Fruit fly (Drosophila melanogaster): ENCODE data around the gene CG13760.

CG13760 gene

DNA sequence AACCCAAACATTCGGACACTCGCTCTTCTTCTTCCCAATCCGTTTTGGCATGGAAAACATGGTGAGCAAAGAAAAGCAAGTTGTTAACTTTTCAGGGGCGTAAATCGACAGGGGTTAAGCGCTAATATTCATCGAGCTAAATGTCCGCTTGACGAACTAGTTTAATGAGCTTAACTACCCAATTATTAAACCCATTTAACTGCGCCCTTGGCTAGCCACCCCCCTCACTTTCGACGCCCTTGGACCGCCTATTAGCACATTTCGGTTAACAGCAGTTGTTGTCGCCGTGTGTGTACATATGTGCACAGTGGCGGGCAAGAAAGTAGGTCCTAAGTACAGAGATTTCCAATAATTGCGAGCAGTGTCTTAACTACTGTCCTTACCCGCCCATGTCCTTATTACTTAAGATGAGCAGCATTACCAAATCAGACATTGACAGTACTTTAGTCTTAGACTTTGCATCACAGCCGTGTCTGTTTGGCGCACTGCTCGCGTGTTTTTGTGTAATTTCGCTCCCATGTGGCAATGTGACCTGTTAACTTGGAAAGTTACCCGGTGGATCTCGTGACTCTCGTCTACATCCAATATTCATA, 4.0 kb upstream of the CG13760 start (continued):
- TF ChIP-seq hkb (optimal IDR thresholded peaks at IDR 0.05) (no peak), hkb (GFP tag; IDR thresholded peaks at IDR 0.05) (peak; percentile 91), CG4820 (GFP tag; optimal IDR thresholded peaks at IDR 0.05) (peak; percentile 75), Stat92E (GFP tag; optimal IDR thresholded peaks at IDR 0.05) (no peak), CG10267 (tag; optimal IDR thresholded peaks at IDR 0.05) (peak; percentile 67), CG6654 (GFP tag; optimal IDR thresholded peaks at IDR 0.05) (peak; percentile 72), Lpt (GFP tag; optimal IDR thresholded peaks at IDR 0.05) (no peak), CG8290 (GFP tag; optimal IDR thresholded peaks at IDR 0.05) (peak; percentile 29), CG8290 (tag; optimal IDR thresholded peaks at IDR 0.05) (peak in 1 of 2 experiments; percentile 99), org-1 (GFP tag; optimal IDR thresholded peaks at IDR 0.05) (peak; percentile 94), trem (tag; optimal IDR thresholded peaks at IDR 0.05) (peak; percentile 27), CG13894 (tag; optimal IDR thresholded peaks at IDR 0.05) (peak; percentile 89), Fer3 (tag; optimal IDR thresholded peaks at IDR 0.05) (peak; percentile 93), D19B (GFP tag; optimal IDR thresholded peaks at IDR 0.05) (peak; percentile 88), gcm (GFP tag; optimal IDR thresholded peaks at IDR 0.05) (peak; percentile 66), lilli (GFP tag; optimal IDR thresholded peaks at IDR 0.05) (peak; percentile 98), CG14667 (GFP tag; IDR thresholded peaks at IDR 0.05) (peak; percentile 90), CG7556 (GFP tag; optimal IDR thresholded peaks at IDR 0.05) (peak; percentile 91), CG5953 (GFP tag; IDR thresholded peaks at IDR 0.05) (peak; percentile 72), GATAe (GFP tag; conservative IDR thresholded peaks at IDR 0.05) (peak; percentile 84), Oli (tag; optimal IDR thresholded peaks at IDR 0.05) (peak; percentile 86), CG17359 (tag; optimal IDR thresholded peaks at IDR 0.05) (peak; percentile 92), bcd (GFP tag; optimal IDR thresholded peaks at IDR 0.05) (peak; percentile 93), CG11696 (GFP tag; IDR thresholded peaks at IDR 0.05) (peak; percentile 94), chif (GFP tag; optimal IDR thresholded peaks at IDR 0.05) (peak; percentile 85 to 93), CG8388 (GFP tag; optimal IDR thresholded peaks at IDR 0.05) (peak; percentile 59), Jarid2 (GFP tag; optimal IDR thresholded peaks at IDR 0.05) (peak; percentile 63), NK7.1 (GFP tag; optimal IDR thresholded peaks at IDR 0.05) (peak; percentile 81), crol (GFP tag; IDR thresholded peaks at IDR 0.05) (no peak), Xbp1 (GFP tag; optimal IDR thresholded peaks at IDR 0.05) (peak; percentile 93), CG10543 (GFP tag; optimal IDR thresholded peaks at IDR 0.05) (peak; percentile 16), CG1602 (GFP tag; optimal IDR thresholded peaks at IDR 0.05) (peak; percentile 87), kah (GFP tag; optimal IDR thresholded peaks at IDR 0.05) (peak; percentile 50), oc (tag; optimal IDR thresholded peaks at IDR 0.05) (peak; percentile 89), sc (optimal IDR thresholded peaks at IDR 0.05) (no peak), sc (GFP tag; optimal IDR thresholded peaks at IDR 0.05) (peak; percentile 59), CG15601 (tag; optimal IDR thresholded peaks at IDR 0.05) (peak; percentile 64), CG2875 (GFP tag; optimal IDR thresholded peaks at IDR 0.05) (peak; percentile 72), CG6272 (GFP tag; IDR thresholded peaks at IDR 0.05) (peak; percentile 91), fd64A (GFP tag; optimal IDR thresholded peaks at IDR 0.05) (peak; percentile 59), croc (GFP tag; conservative IDR thresholded peaks at IDR 0.05) (peak; percentile 66), Optix (GFP tag; IDR thresholded peaks at IDR 0.05) (peak; percentile 91), pb (GFP tag; optimal IDR thresholded peaks at IDR 0.05) (peak; percentile 89), Hr3 (GFP tag; optimal IDR thresholded peaks at IDR 0.05) (peak; percentile 86), psq (GFP tag; optimal IDR thresholded peaks at IDR 0.05) (peak; percentile 65), br (optimal IDR thresholded peaks at IDR 0.05) (no peak), cg (GFP tag; optimal IDR thresholded peaks at IDR 0.05) (no peak), bsh (GFP tag; optimal IDR thresholded peaks at IDR 0.05) (peak; percentile 51 to 83), MTF-1 (GFP tag; optimal IDR thresholded peaks at IDR 0.05; ENCODE audit: borderline replicate concordance) (peak; percentile 76), pzg (GFP tag; optimal IDR thresholded peaks at IDR 0.05) (peak; percentile 26), Spps (tag; optimal IDR thresholded peaks at IDR 0.05) (peak; percentile 45)

All from whole organism, embryonic.